Fruit fly (Drosophila melanogaster) whole organism, embryonic: ENCODE measurements around the gene B-H1.

Source experiments
- Adf1 ChIP-seq: fragments of 200-800 bp; sonication (Bioruptor generic); IDR thresholded peaks from 2 replicates; pipeline ENCODE4 v1.3.6; 2022; ENCODE audit warnings: missing biosample characterization, missing genetic modification characterization
- CG10321 ChIP-seq: fragments of 200-800 bp; sonication (Bioruptor generic); IDR thresholded peaks from 2 replicates; pipeline ENCODE4 v1.3.6; 2022; ENCODE audit warnings: missing biosample characterization, missing genetic modification characterization
- CG10543 ChIP-seq: fragments of 200-800 bp; sonication (Bioruptor generic); optimal IDR thresholded peaks from 3 replicates; lab custom pipeline; 2017; ENCODE audit warnings: missing biosample characterization, mild to moderate bottlenecking, missing genetic modification characterization, moderate library complexity
- CG11456 ChIP-seq: fragments of 200-800 bp; sonication (Bioruptor generic); IDR thresholded peaks from 3 replicates; pipeline ENCODE4 v1.3.6; 2022; ENCODE audit warnings: missing biosample characterization, missing genetic modification characterization
- CG14014 ChIP-seq: fragments of 200-800 bp; sonication (Bioruptor generic); IDR thresholded peaks from 2 replicates; pipeline ENCODE4 v1.3.6; 2022; ENCODE audit warnings: missing biosample characterization, missing genetic modification characterization
- CG14441 ChIP-seq: fragments of 200-800 bp; sonication (Bioruptor generic); IDR thresholded peaks from 2 replicates; pipeline ENCODE4 v1.3.6; 2022; ENCODE audit warnings: missing biosample characterization, missing genetic modification characterization
- CG1602 ChIP-seq: fragments of 200-800 bp; sonication (Bioruptor generic); optimal IDR thresholded peaks from 3 replicates; lab custom pipeline; 2016; ENCODE audit warnings: missing biosample characterization, missing genetic modification characterization
- CG1603 ChIP-seq: fragments of 200-800 bp; sonication (Bioruptor generic); optimal IDR thresholded peaks from 2 replicates; lab custom pipeline; 2019; ENCODE audit warnings: missing biosample characterization, mild to moderate bottlenecking, missing genetic modification characterization, moderate library complexity
- CG17829 ChIP-seq: fragments of 200-800 bp; optimal IDR thresholded peaks from 2 replicates; lab custom pipeline; 2019; ENCODE audit warnings: missing biosample characterization, mild to moderate bottlenecking, missing genetic modification characterization, moderate library complexity
- CG43689 ChIP-seq: fragments of 200-800 bp; sonication (Bioruptor generic); IDR thresholded peaks from 2 replicates; pipeline ENCODE4 v1.3.6; 2022; ENCODE audit warnings: missing biosample characterization, missing genetic modification characterization
- CG4707 ChIP-seq: fragments of 200-800 bp; sonication (Bioruptor generic); optimal IDR thresholded peaks from 2 replicates; lab custom pipeline; 2018; ENCODE audit warnings: missing biosample characterization, mild to moderate bottlenecking, missing genetic modification characterization, moderate library complexity
- CG4730 ChIP-seq: fragments of 200-800 bp; sonication (Bioruptor generic); IDR thresholded peaks from 2 replicates; pipeline ENCODE4 v1.3.6; 2022; ENCODE audit warnings: missing biosample characterization, missing genetic modification characterization
- CG6791 ChIP-seq: fragments of 200-800 bp; sonication (Bioruptor generic); IDR thresholded peaks from 3 replicates; pipeline ENCODE4 v1.3.6; 2022; ENCODE audit warnings: missing biosample characterization, missing genetic modification characterization; ENCODE audit not compliant: partially characterized antibody
- CG8478 ChIP-seq: fragments of >200 bp; optimal IDR thresholded peaks from 2 replicates; lab custom pipeline; 2018
- CG8924 ChIP-seq: fragments of 200-800 bp; optimal IDR thresholded peaks from 3 replicates; lab custom pipeline; 2019; ENCODE audit warnings: missing biosample characterization, mild to moderate bottlenecking, missing genetic modification characterization, moderate library complexity
- CG8944 ChIP-seq: fragments of 200-800 bp; sonication (Bioruptor generic); optimal IDR thresholded peaks from 3 replicates; lab custom pipeline; 2016; ENCODE audit warnings: missing biosample characterization, missing genetic modification characterization
- Doc2 ChIP-seq: fragments of 200-800 bp; sonication (Bioruptor generic); IDR thresholded peaks from 2 replicates; pipeline ENCODE4 v1.3.6; 2022; ENCODE audit warnings: missing biosample characterization, missing genetic modification characterization
- E2f2 ChIP-seq: fragments of 200-800 bp; sonication (Bioruptor generic); IDR thresholded peaks from 2 replicates; pipeline ENCODE4 v1.3.6; 2022; ENCODE audit warnings: missing biosample characterization, missing genetic modification characterization
- HHEX ChIP-seq: fragments of 200-800 bp; sonication (Bioruptor generic); optimal IDR thresholded peaks from 3 replicates; lab custom pipeline; 2017; ENCODE audit warnings: missing biosample characterization, mild to moderate bottlenecking, missing genetic modification characterization, missing genetic modification reagents
- HmgD ChIP-seq: fragments of 200-800 bp; sonication (Bioruptor generic); optimal IDR thresholded peaks from 3 replicates; lab custom pipeline; 2016; ENCODE audit warnings: missing biosample characterization, missing genetic modification characterization
- HmgZ ChIP-seq: fragments of 200-800 bp; sonication (Bioruptor generic); optimal IDR thresholded peaks from 2 replicates; lab custom pipeline; 2018; ENCODE audit warnings: missing biosample characterization, mild to moderate bottlenecking, missing genetic modification characterization
- Hr3 ChIP-seq: fragments of 200-800 bp; sonication (Bioruptor generic); optimal IDR thresholded peaks from 3 replicates; lab custom pipeline; 2016; ENCODE audit warnings: missing biosample characterization, missing genetic modification characterization
- Nf-YA ChIP-seq: fragments of 200-800 bp; sonication (Bioruptor generic); IDR thresholded peaks from 2 replicates; pipeline ENCODE4 v1.3.6; 2022; ENCODE audit warnings: missing biosample characterization, missing genetic modification characterization
- Nf-YB ChIP-seq: fragments of 200-800 bp; sonication (Bioruptor generic); optimal IDR thresholded peaks from 3 replicates; lab custom pipeline; 2019; ENCODE audit warnings: missing biosample characterization, mild to moderate bottlenecking, missing genetic modification characterization, moderate library complexity
- Opbp ChIP-seq: fragments of 200-800 bp; sonication (Bioruptor generic); IDR thresholded peaks from 3 replicates; pipeline ENCODE4 v1.3.6; 2022; ENCODE audit warnings: missing biosample characterization, missing genetic modification characterization; ENCODE audit not compliant: partially characterized antibody
- Rx ChIP-seq: fragments of 200-800 bp; sonication (Bioruptor generic); IDR thresholded peaks from 2 replicates; pipeline ENCODE4 v1.3.6; 2022; ENCODE audit warnings: missing biosample characterization, missing genetic modification characterization
- Vsx1 ChIP-seq: fragments of 200-800 bp; sonication (Bioruptor generic); optimal IDR thresholded peaks from 2 replicates; lab custom pipeline; 2017; ENCODE audit warnings: missing biosample characterization, mild to moderate bottlenecking, missing genetic modification characterization, missing genetic modification reagents
- bab2 ChIP-seq: fragments of 200-800 bp; sonication (Bioruptor generic); optimal IDR thresholded peaks from 2 replicates; lab custom pipeline; 2016; ENCODE audit warnings: missing biosample characterization, missing genetic modification characterization
- bbx ChIP-seq: fragments of 200-800 bp; sonication (Bioruptor generic); IDR thresholded peaks from 2 replicates; pipeline ENCODE4 v1.3.6; 2022; ENCODE audit warnings: missing biosample characterization, missing genetic modification characterization; ENCODE audit not compliant: partially characterized antibody
- br ChIP-seq: fragments of >200 bp; optimal IDR thresholded peaks from 2 replicates; lab custom pipeline; 2017
- cad ChIP-seq: fragments of >200 bp; optimal IDR thresholded peaks from 2 replicates; lab custom pipeline; 2017; ENCODE audit warnings: missing biosample characterization, missing genetic modification characterization
- crol ChIP-seq: fragments of 200-800 bp; sonication (Bioruptor generic); IDR thresholded peaks from 2 replicates; pipeline ENCODE4 v1.3.6; 2022; ENCODE audit warnings: missing biosample characterization, missing genetic modification characterization
- ewg ChIP-seq: fragments of 200-800 bp; sonication (Bioruptor generic); optimal IDR thresholded peaks from 3 replicates; lab custom pipeline; 2017; ENCODE audit warnings: mild to moderate bottlenecking, missing biosample characterization, missing genetic modification reagents, missing genetic modification characterization
- ftz-f1 ChIP-seq: fragments of 200-800 bp; sonication (Bioruptor generic); optimal IDR thresholded peaks from 2 replicates; lab custom pipeline; 2016; ENCODE audit warnings: missing biosample characterization, missing genetic modification characterization
- gcm ChIP-seq: fragments of 200-800 bp; sonication (Bioruptor generic); optimal IDR thresholded peaks from 2 replicates; lab custom pipeline; 2019; ENCODE audit warnings: missing biosample characterization, mild to moderate bottlenecking, missing genetic modification characterization, moderate library complexity
- gsb-n ChIP-seq: fragments of 200-800 bp; sonication (Bioruptor generic); optimal IDR thresholded peaks from 3 replicates; lab custom pipeline; 2018; ENCODE audit warnings: missing biosample characterization, mild to moderate bottlenecking, missing genetic modification characterization
- gt ChIP-seq: fragments of 200-800 bp; sonication (Bioruptor generic); IDR thresholded peaks from 2 replicates; pipeline ENCODE4 v1.3.6; 2022; ENCODE audit warnings: missing biosample characterization, missing genetic modification characterization
- ham ChIP-seq: fragments of 200-800 bp; sonication (Bioruptor generic); IDR thresholded peaks from 2 replicates; pipeline ENCODE4 v1.3.6; 2022; ENCODE audit warnings: missing biosample characterization, missing genetic modification characterization
- jing ChIP-seq: fragments of 200-800 bp; sonication (Bioruptor generic); optimal IDR thresholded peaks from 2 replicates; lab custom pipeline; 2018; ENCODE audit warnings: missing biosample characterization, mild to moderate bottlenecking, missing genetic modification characterization
- knrl ChIP-seq: fragments of 200-800 bp; sonication (Bioruptor generic); IDR thresholded peaks from 3 replicates; pipeline ENCODE4 v1.3.6; 2022; ENCODE audit warnings: missing biosample characterization, missing genetic modification characterization; ENCODE audit not compliant: partially characterized antibody
- lilli ChIP-seq: fragments of 200-800 bp; sonication (Bioruptor generic); optimal IDR thresholded peaks from 3 replicates; lab custom pipeline; 2016; ENCODE audit warnings: missing biosample characterization, missing genetic modification characterization
- oc ChIP-seq: fragments of 200-800 bp; sonication (Bioruptor generic); optimal IDR thresholded peaks from 2 replicates; lab custom pipeline; 2018; ENCODE audit warnings: missing biosample characterization, mild to moderate bottlenecking, missing genetic modification characterization, moderate library complexity
- pho ChIP-seq: fragments of 200-800 bp; sonication (Bioruptor generic); optimal IDR thresholded peaks from 2 replicates; lab custom pipeline; 2016; ENCODE audit warnings: missing biosample characterization, missing genetic modification characterization
- salm ChIP-seq: fragments of 200-800 bp; sonication (Bioruptor generic); optimal IDR thresholded peaks from 2 replicates; lab custom pipeline; 2018; ENCODE audit warnings: missing biosample characterization, mild to moderate bottlenecking, missing genetic modification characterization
- sens ChIP-seq: fragments of 200-800 bp; sonication (Bioruptor generic); peaks from one replicate; lab custom pipeline; 2016; ENCODE audit warnings: missing biosample characterization, missing genetic modification characterization
- seq ChIP-seq: fragments of 200-800 bp; sonication (Bioruptor generic); IDR thresholded peaks from 2 replicates; pipeline ENCODE4 v1.3.6; 2022; ENCODE audit warnings: missing biosample characterization, missing genetic modification characterization
- sisA ChIP-seq: fragments of 200-800 bp; sonication (Bioruptor generic); IDR thresholded peaks from 2 replicates; pipeline ENCODE4 v1.3.6; 2022; ENCODE audit warnings: missing biosample characterization, missing genetic modification characterization
- sob ChIP-seq: fragments of 200-800 bp; sonication (Bioruptor generic); IDR thresholded peaks from 2 replicates; pipeline ENCODE4 v1.3.6; 2022; ENCODE audit warnings: missing biosample characterization, missing genetic modification characterization
- tll ChIP-seq, 2 experiments: fragments of 200-800 bp in 1 of 2; fragments of >200 bp in 1 of 2; sonication (Bioruptor generic) in 1 of 2; optimal IDR thresholded peaks; 2 replicates each; lab custom pipeline; 2017 to 2019; ENCODE audit warnings: missing biosample characterization in 2 of 2, missing genetic modification characterization in 2 of 2, mild to moderate bottlenecking in 1 of 2, moderate library complexity in 1 of 2
- vvl ChIP-seq: fragments of 200-800 bp; sonication (Bioruptor generic); IDR thresholded peaks from 2 replicates; pipeline ENCODE4 v1.3.6; 2022; ENCODE audit warnings: missing biosample characterization, missing genetic modification characterization
- zen ChIP-seq: fragments of 200-800 bp; sonication (Bioruptor generic); optimal IDR thresholded peaks from 3 replicates; lab custom pipeline; 2018; ENCODE audit warnings: missing biosample characterization, mild to moderate bottlenecking, missing genetic modification characterization, moderate library complexity

The B-H1 gene

dm6 chrX:17397103-17397711 lies at the start of gene B-H1:
Gene B-H1, plus strand, starts transcription at chrX:17397478.
- TF ChIP-seq ewg (GFP tag; lab: Kevin White, UChicago) (peak; percentile 79), jing (GFP tag; lab: Kevin White, UChicago) (peak; percentile 49), vvl (GFP tag; lab: Robert Waterston, UW) (peak; percentile 69), CG17829 (peak; percentile 14), E2f2 (GFP tag; lab: Robert Waterston, UW) (no peak), sens (peak; percentile 57), CG8944 (GFP tag; lab: Kevin White, UChicago) (no peak), HHEX (GFP tag; lab: Kevin White, UChicago) (no peak), lilli (GFP tag; lab: Kevin White, UChicago) (no peak), gcm (GFP tag; lab: Kevin White, UChicago) (peak; percentile 27), HmgD (GFP tag; lab: Kevin White, UChicago) (peak; percentile 8), crol (GFP tag; lab: Robert Waterston, UW) (peak; percentile 78), CG4730 (GFP tag; lab: Robert Waterston, UW) (no peak), pho (GFP tag; lab: Kevin White, UChicago) (no peak), Rx (GFP tag; lab: Robert Waterston, UW) (no peak), CG8478 (lab: Kevin White, UChicago) (peak; percentile 91), CG1602 (GFP tag; lab: Kevin White, UChicago) (no peak), Vsx1 (peak; percentile 37), Doc2 (GFP tag; lab: Robert Waterston, UW) (no peak), zen (tag; lab: Kevin White, UChicago) (peak; percentile 27), ftz-f1 (peak; percentile 42), salm (no peak), CG1603 (tag; lab: Kevin White, UChicago) (peak; percentile 3), Nf-YA (GFP tag; lab: Robert Waterston, UW) (peak; percentile 92), oc (tag; lab: Kevin White, UChicago) (peak; percentile 31), cad (GFP tag; lab: Kevin White, UChicago) (peak; percentile 2), CG10543 (GFP tag; lab: Kevin White, UChicago) (no peak), br (no peak), bbx (peak; percentile 47), CG10321 (GFP tag; lab: Robert Waterston, UW) (peak; percentile 97), Adf1 (GFP tag; lab: Robert Waterston, UW) (peak; percentile 95), HmgZ (tag; lab: Kevin White, UChicago) (no peak), Hr3 (GFP tag; lab: Kevin White, UChicago) (no peak), CG4707 (GFP tag; lab: Kevin White, UChicago) (no peak), gsb-n (tag; lab: Kevin White, UChicago) (peak; percentile 70), CG43689 (no peak), sisA (GFP tag; lab: Robert Waterston, UW) (no peak), CG11456 (no peak), CG14014 (GFP tag; lab: Robert Waterston, UW) (no peak), seq (peak; percentile 69; the same call in 1 of the 2 replicates), knrl (GFP tag; lab: Robert Waterston, UW) (peak; percentile 20; the same call in 1 of the 3 replicates), gt (GFP tag; lab: Robert Waterston, UW) (no peak), CG8924 (tag; lab: Kevin White, UChicago) (peak; percentile 51), Nf-YB (GFP tag; lab: Kevin White, UChicago) (peak; percentile 97), tll (GFP tag; optimal IDR thresholded peaks at IDR 0.05; lab: Kevin White, UChicago) (peak in 1 of 2 experiments; percentile 19), bab2 (GFP tag; lab: Kevin White, UChicago) (no peak), sob (GFP tag; lab: Robert Waterston, UW) (no peak), Opbp (GFP tag; lab: Robert Waterston, UW) (0 out of 3 replicates have a peak, but pooled peaks have one; percentile 36), CG14441 (GFP tag; lab: Robert Waterston, UW) (no peak), ham (no peak), CG6791 (GFP tag; lab: Robert Waterston, UW) (peak; percentile 44; the same call in 1 of the 3 replicates)
